Worm (Caenorhabditis elegans) whole organism, L2 larva: ENCODE data around the gene let-23.

ENCODE experiments used
- C34F6.9 ChIP-seq: fragments of 150-350 bp; optimal IDR thresholded peaks from 2 replicates; lab custom pipeline; 2014; ENCODE audit warnings: missing biosample characterization, missing genetic modification characterization
- F13H6.1 ChIP-seq: sonication (generic microtip); optimal IDR thresholded peaks from 2 replicates; lab custom pipeline; 2016; ENCODE audit warnings: missing genetic modification characterization, missing compliant biosample characterization
- R02D3.7 ChIP-seq: fragments of 150-350 bp; optimal IDR thresholded peaks from 2 replicates; lab custom pipeline; 2014; ENCODE audit warnings: missing biosample characterization, missing genetic modification characterization
- ZK546.5 ChIP-seq: sonication (generic microtip); optimal IDR thresholded peaks from 2 replicates; lab custom pipeline; 2017; ENCODE audit warnings: missing biosample characterization, missing genetic modification characterization
- aly-2 ChIP-seq: fragments of 150-350 bp; optimal IDR thresholded peaks from 2 replicates; lab custom pipeline; 2014; ENCODE audit warnings: missing biosample characterization, missing genetic modification characterization
- ama-1 ChIP-seq: fragments of 150-350 bp; optimal IDR thresholded peaks from 2 replicates; lab custom pipeline; 2018; ENCODE audit warnings: inconsistent platforms
- blmp-1 ChIP-seq: sonication (generic microtip); optimal IDR thresholded peaks from 2 replicates; lab custom pipeline; 2017; ENCODE audit warnings: missing genetic modification characterization, mild to moderate bottlenecking, missing compliant biosample characterization, antibody characterized with exemption, moderate library complexity; ENCODE audit not compliant: insufficient read depth
- ceh-16 ChIP-seq: fragments of 150-350 bp; optimal IDR thresholded peaks from 2 replicates; lab custom pipeline; 2014; ENCODE audit warnings: missing biosample characterization, missing genetic modification characterization
- ceh-82 ChIP-seq: fragments of 150-350 bp; optimal IDR thresholded peaks from 2 replicates; lab custom pipeline; 2014; ENCODE audit warnings: missing biosample characterization, missing genetic modification characterization
- dmd-4 ChIP-seq: sonication (generic microtip); optimal IDR thresholded peaks from 2 replicates; lab custom pipeline; 2017; ENCODE audit warnings: missing biosample characterization, missing genetic modification characterization
- elt-1 ChIP-seq: fragments of 150-350 bp; optimal IDR thresholded peaks from 2 replicates; lab custom pipeline; 2014; ENCODE audit warnings: missing biosample characterization, missing genetic modification characterization
- elt-3 ChIP-seq: sonication (generic microtip); optimal IDR thresholded peaks from 2 replicates; lab custom pipeline; 2017; ENCODE audit warnings: missing biosample characterization, missing genetic modification characterization
- fos-1 ChIP-seq: fragments of 150-350 bp; optimal IDR thresholded peaks from 2 replicates; lab custom pipeline; 2014; ENCODE audit warnings: missing biosample characterization, missing genetic modification characterization
- gmeb-1 ChIP-seq: fragments of 150-350 bp; optimal IDR thresholded peaks from 2 replicates; lab custom pipeline; 2014; ENCODE audit warnings: missing biosample characterization, missing genetic modification characterization
- lin-11 ChIP-seq: fragments of 150-350 bp; sonication (generic microtip); optimal IDR thresholded peaks from 2 replicates; lab custom pipeline; 2014; ENCODE audit warnings: missing biosample characterization, missing genetic modification characterization, inconsistent platforms, mixed read lengths
- lin-13 ChIP-seq: fragments of 150-350 bp; optimal IDR thresholded peaks from 2 replicates; lab custom pipeline; 2014; ENCODE audit warnings: missing biosample characterization, missing genetic modification reagents, missing genetic modification characterization
- lin-39 ChIP-seq: fragments of 150-350 bp; optimal IDR thresholded peaks from 2 replicates; lab custom pipeline; 2014; ENCODE audit warnings: missing biosample characterization, missing genetic modification reagents, missing genetic modification characterization
- lsy-2 ChIP-seq, 2 experiments: fragments of 150-350 bp in 1 of 2; sonication (generic microtip) in 1 of 2; optimal IDR thresholded peaks; 2 replicates each; lab custom pipeline; 2014 to 2017; ENCODE audit warnings: missing biosample characterization in 2 of 2, missing genetic modification characterization in 2 of 2
- mbf-1 ChIP-seq: sonication (generic microtip); optimal IDR thresholded peaks from 2 replicates; lab custom pipeline; 2017; ENCODE audit warnings: missing biosample characterization, missing genetic modification characterization
- mdl-1 ChIP-seq, 2 experiments: fragments of 150-350 bp in 1 of 2; sonication (generic microtip) in 1 of 2; optimal IDR thresholded peaks; 2 replicates each; lab custom pipeline; 2017; ENCODE audit warnings: missing biosample characterization in 2 of 2, missing genetic modification characterization in 2 of 2
- nhr-10 ChIP-seq: sonication (generic microtip); optimal IDR thresholded peaks from 2 replicates; lab custom pipeline; 2017; ENCODE audit warnings: missing biosample characterization, missing genetic modification characterization
- nhr-12 ChIP-seq: fragments of 150-350 bp; optimal IDR thresholded peaks from 2 replicates; lab custom pipeline; 2014; ENCODE audit warnings: missing biosample characterization, missing genetic modification characterization
- nhr-129 ChIP-seq: fragments of 150-350 bp; optimal IDR thresholded peaks from 2 replicates; lab custom pipeline; 2014; ENCODE audit warnings: missing biosample characterization, missing genetic modification characterization
- nhr-23 ChIP-seq: fragments of 150-350 bp; optimal IDR thresholded peaks from 2 replicates; lab custom pipeline; 2014; ENCODE audit warnings: missing biosample characterization, missing genetic modification reagents, missing genetic modification characterization
- nhr-237 ChIP-seq: fragments of 150-350 bp; optimal IDR thresholded peaks from 2 replicates; lab custom pipeline; 2014; ENCODE audit warnings: missing biosample characterization, missing genetic modification characterization
- nhr-25 ChIP-seq: fragments of 150-350 bp; sonication (generic microtip); optimal IDR thresholded peaks from 3 replicates; lab custom pipeline; 2014; ENCODE audit warnings: missing biosample characterization, missing genetic modification characterization
- peb-1 ChIP-seq: fragments of 150-350 bp; optimal IDR thresholded peaks from 2 replicates; lab custom pipeline; 2014; ENCODE audit warnings: missing biosample characterization, missing genetic modification characterization
- sem-4 ChIP-seq: fragments of 150-350 bp; optimal IDR thresholded peaks from 2 replicates; lab custom pipeline; 2014; ENCODE audit warnings: missing biosample characterization, missing genetic modification reagents, missing genetic modification characterization
- skn-1 ChIP-seq: sonication (generic microtip); optimal IDR thresholded peaks from 2 replicates; lab custom pipeline; 2017; ENCODE audit warnings: missing biosample characterization, missing genetic modification characterization
- snpc-4 ChIP-seq: fragments of 150-350 bp; optimal IDR thresholded peaks from 2 replicates; lab custom pipeline; 2014; ENCODE audit warnings: missing biosample characterization, missing genetic modification characterization
- unc-39 ChIP-seq: fragments of 150-350 bp; optimal IDR thresholded peaks from 2 replicates; lab custom pipeline; 2014; ENCODE audit warnings: missing biosample characterization, missing genetic modification characterization
- unc-55 ChIP-seq: fragments of 150-350 bp; sonication (generic microtip); optimal IDR thresholded peaks from 3 replicates; lab custom pipeline; 2014; ENCODE audit warnings: missing biosample characterization, missing genetic modification reagents, missing genetic modification characterization
- unc-62 ChIP-seq: fragments of 150-350 bp; optimal IDR thresholded peaks from 2 replicates; lab custom pipeline; 2014; ENCODE audit warnings: missing biosample characterization, missing genetic modification reagents, missing genetic modification characterization
- ztf-1 ChIP-seq: fragments of 200-800 bp; sonication (Bioruptor generic); conservative IDR thresholded peaks from 2 replicates; pipeline ENCODE4 v1.3.6; 2022; ENCODE audit warnings: missing genetic modification characterization, missing compliant biosample characterization
- ztf-11 ChIP-seq: sonication (generic microtip); optimal IDR thresholded peaks from 2 replicates; lab custom pipeline; 2017; ENCODE audit warnings: missing biosample characterization, missing genetic modification characterization

The let-23 gene

ce11 chrII:9169450-9169960, 27.8 kb upstream of the let-23 start, which contains the start of gene dpl-1:
TSS of gene dpl-1 (plus strand) at chrII:9169910.
- peak; percentile 9 for TF ChIP-seq lin-13 (GFP tag; lab: Kevin White, UChicago)
- peak; percentile 60 for TF ChIP-seq C34F6.9
- TF ChIP-seq lsy-2 (tag; optimal IDR thresholded peaks at IDR 0.05; lab: Kevin White, UChicago) = peak in 1 of 2 experiments; percentile 68
- peak; percentile 76 for TF ChIP-seq gmeb-1 (tag; lab: Kevin White, UChicago)
- no peak for TF ChIP-seq fos-1 (tag; lab: Kevin White, UChicago)
- TF ChIP-seq nhr-129 (tag; lab: Kevin White, UChicago) = peak; percentile 35
- no peak for TF ChIP-seq mdl-1 (tag; optimal IDR thresholded peaks at IDR 0.05; lab: Kevin White, UChicago)

- TF ChIP-seq elt-3 (tag; lab: Kevin White, UChicago) = no peak
- TF ChIP-seq nhr-25 (tag; lab: Kevin White, UChicago) = peak; percentile 88
Observed at ce11 chrII:9170048-9170447, 27.3 kb upstream of the let-23 start.

- no peak for TF ChIP-seq dmd-4
- no peak for TF ChIP-seq ama-1 (lab: Kevin White, UChicago)
- TF ChIP-seq sem-4 = no peak
- no peak for TF ChIP-seq lin-39 (tag; lab: Kevin White, UChicago)
- TF ChIP-seq ceh-82 (tag; lab: Kevin White, UChicago) = no peak
- no peak for TF ChIP-seq mbf-1 (tag; lab: Kevin White, UChicago)
- TF ChIP-seq unc-55 (GFP tag; lab: Kevin White, UChicago) = no peak
- TF ChIP-seq snpc-4 (tag; lab: Kevin White, UChicago) = no peak
- no peak for TF ChIP-seq ztf-1 (GFP tag; lab: Robert Waterston, UW)
- no peak for TF ChIP-seq lin-11
- TF ChIP-seq peb-1 = no peak
- TF ChIP-seq nhr-10 (tag; lab: Kevin White, UChicago) = no peak
- TF ChIP-seq elt-1 = no peak
- TF ChIP-seq nhr-12 (tag; lab: Kevin White, UChicago) = no peak
- no peak for TF ChIP-seq ceh-16
- no peak for TF ChIP-seq nhr-129 (tag; lab: Kevin White, UChicago)
Observed at ce11 chrII:9170851-9171250, 26.5 kb upstream of the let-23 start.

ce11 chrII:9171466-9172187, 25.7 kb upstream of the let-23 start:
- TF ChIP-seq ceh-82 (tag; lab: Kevin White, UChicago) (no peak), lsy-2 (tag; optimal IDR thresholded peaks at IDR 0.05; lab: Kevin White, UChicago) (no peak), aly-2 (tag; lab: Kevin White, UChicago) (no peak), unc-55 (GFP tag; lab: Kevin White, UChicago) (no peak), peb-1 (no peak)

- TF ChIP-seq lin-39 (tag; lab: Kevin White, UChicago) = no peak
- TF ChIP-seq ama-1 (lab: Kevin White, UChicago) = no peak
- no peak for TF ChIP-seq blmp-1 (tag; lab: Kevin White, UChicago)
- TF ChIP-seq ztf-11 (tag; lab: Kevin White, UChicago) = no peak
- TF ChIP-seq ZK546.5 = no peak
- no peak for TF ChIP-seq fos-1 (tag; lab: Kevin White, UChicago)
- no peak for TF ChIP-seq elt-3 (tag; lab: Kevin White, UChicago)
- no peak for TF ChIP-seq snpc-4 (tag; lab: Kevin White, UChicago)
- TF ChIP-seq nhr-23 (tag; lab: Kevin White, UChicago) = no peak
- no peak for TF ChIP-seq unc-39
- no peak for TF ChIP-seq ztf-1 (GFP tag; lab: Robert Waterston, UW)
- TF ChIP-seq R02D3.7 = no peak
Observed at ce11 chrII:9172849-9173248, 24.5 kb upstream of the let-23 start, which contains the start of gene T23G7.2. TSS of gene T23G7.2 (minus strand) at chrII:9172949.

ce11 chrII:9173471-9173870, 23.8 kb upstream of the let-23 start:
- TF ChIP-seq ztf-1 (GFP tag; lab: Robert Waterston, UW) (no peak), lsy-2 (tag; optimal IDR thresholded peaks at IDR 0.05; lab: Kevin White, UChicago) (no peak), unc-62 (GFP tag; lab: Kevin White, UChicago) (no peak), nhr-23 (tag; lab: Kevin White, UChicago) (no peak), nhr-25 (tag; lab: Kevin White, UChicago) (no peak), ZK546.5 (no peak), elt-1 (no peak), R02D3.7 (no peak), nhr-237 (tag; lab: Kevin White, UChicago) (no peak), F13H6.1 (tag; lab: Kevin White, UChicago) (no peak), skn-1 (tag; lab: Kevin White, UChicago) (no peak), nhr-10 (tag; lab: Kevin White, UChicago) (no peak), mbf-1 (tag; lab: Kevin White, UChicago) (no peak), dmd-4 (no peak), elt-3 (tag; lab: Kevin White, UChicago) (no peak)
